Worm (Caenorhabditis elegans): Measurements from ENCODE around the gene nrps-1.

nrps-1 gene

ce11 chrIII:11534624-11535079 lies at the start of gene nrps-1:
nrps-1 (plus strand) TSS chrIII:11534674.
- TF ChIP-seq W03F9.2 (tag; optimal IDR thresholded peaks at IDR 0.05) (no peak), him-1 (tag; optimal IDR thresholded peaks at IDR 0.05) (no peak), dao-5 (tag; optimal IDR thresholded peaks at IDR 0.05) (no peak)

ce11 chrIII:11487245-11487644 lies 47.2 kb upstream of the nrps-1 start, which contains the start of gene popl-5:
popl-5 (minus strand) TSS chrIII:11487345.
- TF ChIP-seq W03F9.2 (tag; optimal IDR thresholded peaks at IDR 0.05): no peak
- no peak for TF ChIP-seq him-1 (tag; optimal IDR thresholded peaks at IDR 0.05)
- TF ChIP-seq dao-5 (tag; optimal IDR thresholded peaks at IDR 0.05): no peak

DNA sequence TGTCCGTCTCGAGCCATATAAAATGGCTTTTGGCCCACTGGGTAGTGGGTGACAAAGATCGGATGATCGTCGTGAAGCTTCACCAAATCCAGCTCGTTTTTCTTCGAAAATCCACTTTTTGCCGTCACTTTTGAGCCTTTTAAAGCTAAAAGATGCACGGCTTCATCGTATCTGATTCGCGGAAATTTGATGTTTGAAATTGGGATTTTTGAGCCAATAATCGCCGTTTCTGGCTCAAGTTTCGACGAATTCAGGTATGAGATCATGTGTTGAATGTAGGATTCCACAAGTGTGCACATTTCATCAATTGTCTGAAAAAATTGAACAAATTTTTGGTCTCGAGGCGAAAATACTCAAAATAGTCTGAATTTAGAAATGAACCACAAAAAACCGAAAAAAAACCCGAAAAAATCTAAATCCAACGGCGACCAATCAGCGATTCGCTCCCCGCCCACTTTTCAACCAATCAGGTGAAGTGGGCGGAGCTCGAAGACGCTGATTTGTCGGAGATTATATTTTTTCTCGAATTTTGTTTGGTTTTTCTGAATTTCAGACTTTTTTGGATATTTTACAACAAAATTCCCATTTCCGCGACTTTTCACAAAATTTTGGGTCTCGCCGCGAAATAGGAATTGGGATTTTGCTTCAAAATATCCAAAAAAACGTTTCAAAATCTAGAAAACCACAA lies 45.7 kb upstream of the nrps-1 start:
- TF ChIP-seq dao-5 (tag; optimal IDR thresholded peaks at IDR 0.05): no peak
- no peak for TF ChIP-seq W03F9.2 (tag; optimal IDR thresholded peaks at IDR 0.05)
- TF ChIP-seq him-1 (tag; optimal IDR thresholded peaks at IDR 0.05): no peak

DNA sequence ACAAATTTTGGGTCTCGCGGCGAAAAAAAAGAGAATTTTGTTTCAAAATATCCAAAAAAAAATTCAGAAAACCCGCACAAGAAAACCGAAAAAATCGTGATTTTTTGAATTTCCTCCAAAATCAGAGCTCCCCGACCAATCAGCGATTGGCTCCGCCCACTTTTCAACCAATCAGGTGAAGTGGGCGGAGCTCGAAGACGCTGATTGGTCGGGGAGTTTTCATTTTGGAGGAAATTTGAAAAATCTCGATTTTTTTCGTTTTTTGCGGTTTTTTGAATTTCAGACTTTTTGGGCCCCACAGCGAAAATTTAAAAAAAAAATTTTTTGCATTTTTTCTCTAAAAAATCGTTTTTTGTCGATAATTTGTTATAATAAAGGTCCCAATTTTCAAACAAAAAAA lies 44.9 kb upstream of the nrps-1 start:
- TF ChIP-seq dao-5 (tag; optimal IDR thresholded peaks at IDR 0.05): no peak
- no peak for TF ChIP-seq W03F9.2 (tag; optimal IDR thresholded peaks at IDR 0.05)
- TF ChIP-seq him-1 (tag; optimal IDR thresholded peaks at IDR 0.05): no peak

ce11 chrIII:11490221-11490620 lies 44.3 kb upstream of the nrps-1 start:
- TF ChIP-seq dao-5 (tag; optimal IDR thresholded peaks at IDR 0.05): no peak

DNA sequence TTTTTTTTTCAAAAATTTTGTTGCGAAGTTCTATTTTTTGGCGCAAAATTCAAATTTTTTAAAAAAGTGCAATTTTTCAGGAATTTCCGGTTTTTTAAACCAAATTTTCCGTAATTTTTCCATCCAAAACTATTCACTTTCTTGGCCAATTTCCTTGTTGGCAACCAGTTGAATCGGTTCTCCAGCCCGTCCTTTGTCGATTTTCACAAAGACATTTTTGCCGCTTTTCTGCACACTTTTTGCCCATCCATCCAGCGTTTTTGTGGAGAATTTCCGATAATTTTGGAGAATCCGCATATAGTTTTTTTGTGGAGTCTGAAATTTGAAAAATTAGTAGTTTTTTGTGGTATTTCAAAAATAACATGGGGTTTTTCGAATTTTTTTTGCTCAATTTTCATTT lies 42.0 kb upstream of the nrps-1 start:
- TF ChIP-seq W03F9.2 (tag; optimal IDR thresholded peaks at IDR 0.05): no peak
- no peak for TF ChIP-seq him-1 (tag; optimal IDR thresholded peaks at IDR 0.05)
- TF ChIP-seq dao-5 (tag; optimal IDR thresholded peaks at IDR 0.05): no peak

DNA sequence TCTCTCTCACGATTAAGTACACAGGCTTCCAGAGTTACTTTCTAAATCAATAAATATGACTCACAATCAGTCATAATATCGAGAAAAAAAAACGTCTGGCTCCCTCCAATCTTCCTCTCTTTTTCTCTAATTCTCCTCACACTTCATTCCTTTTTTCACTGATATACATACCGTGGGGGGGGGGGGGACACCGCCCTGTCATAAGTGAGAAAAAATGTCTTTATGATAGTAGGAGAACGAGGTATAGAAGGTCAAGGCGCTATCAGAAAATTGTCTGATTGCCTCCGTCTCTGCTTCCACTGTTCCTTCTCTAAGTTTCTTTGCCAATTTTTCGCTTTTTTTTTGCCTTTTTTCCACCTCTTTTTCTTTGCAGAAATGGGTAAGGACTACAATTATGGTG lies 38.0 kb upstream of the nrps-1 start, which contains the start of gene Y66D12A.24:
Y66D12A.24 (plus strand) TSS at position 370 of the 400 bp plus-strand sequence.
- no peak for TF ChIP-seq dao-5 (tag; optimal IDR thresholded peaks at IDR 0.05)
- TF ChIP-seq W03F9.2 (tag; optimal IDR thresholded peaks at IDR 0.05): no peak
- no peak for TF ChIP-seq him-1 (tag; optimal IDR thresholded peaks at IDR 0.05)

DNA sequence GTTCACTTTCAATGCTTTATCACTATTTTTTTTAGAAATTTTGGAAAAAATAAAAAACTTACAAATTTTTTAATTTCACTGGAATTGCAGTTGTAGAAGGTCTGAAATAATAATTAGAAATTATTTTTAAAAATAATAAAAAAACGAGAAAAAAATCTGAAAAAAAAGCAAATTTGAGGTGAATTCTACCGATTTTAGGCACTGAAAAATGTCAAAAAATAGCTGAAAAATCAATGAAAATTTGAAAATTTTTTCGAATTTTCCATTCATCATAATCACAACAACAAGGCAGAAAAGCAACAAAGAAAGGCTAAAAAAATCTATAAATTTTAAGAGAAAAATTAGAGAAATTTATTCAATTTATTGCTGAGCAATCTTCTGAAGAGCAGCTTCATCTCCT lies 33.8 kb upstream of the nrps-1 start, which contains the start of gene nars-2:
nars-2 (minus strand) TSS at position 101 of the 400 bp plus-strand sequence.
- TF ChIP-seq W03F9.2 (tag; optimal IDR thresholded peaks at IDR 0.05): no peak
- no peak for TF ChIP-seq dao-5 (tag; optimal IDR thresholded peaks at IDR 0.05)
- TF ChIP-seq him-1 (tag; optimal IDR thresholded peaks at IDR 0.05): no peak

DNA sequence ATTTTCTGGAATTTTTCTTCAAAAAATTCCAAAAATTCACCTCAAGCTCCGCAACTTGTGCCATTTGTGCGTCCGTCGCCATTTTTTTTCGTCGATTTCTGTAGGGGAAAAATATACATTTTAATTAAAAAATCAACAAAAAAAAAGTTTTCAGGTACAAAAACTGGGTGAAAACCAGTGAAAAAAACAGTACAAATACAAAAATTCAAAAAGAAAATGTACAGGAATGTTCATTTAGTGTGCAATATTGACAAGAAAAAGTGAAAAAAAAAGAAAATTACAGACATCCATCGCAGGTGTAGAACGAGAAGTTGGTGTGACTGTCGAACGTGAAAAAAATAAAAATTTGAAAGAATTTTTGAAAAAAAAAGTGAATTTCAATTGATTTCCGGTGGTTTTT lies 31.7 kb upstream of the nrps-1 start, which contains the start of gene tin-10:
tin-10 (minus strand) TSS at position 101 of the 400 bp plus-strand sequence.
- TF ChIP-seq dao-5 (tag; optimal IDR thresholded peaks at IDR 0.05) (no peak), him-1 (tag; optimal IDR thresholded peaks at IDR 0.05) (no peak), W03F9.2 (tag; optimal IDR thresholded peaks at IDR 0.05) (no peak)

- no peak for TF ChIP-seq dao-5 (tag; optimal IDR thresholded peaks at IDR 0.05)
- TF ChIP-seq W03F9.2 (tag; optimal IDR thresholded peaks at IDR 0.05): no peak
- TF ChIP-seq him-1 (tag; optimal IDR thresholded peaks at IDR 0.05): no peak
Observed at ce11 chrIII:11505213-11505612, 29.3 kb upstream of the nrps-1 start, which contains the start of the genes Y66D12A.21 and spe-6. Y66D12A.21 (minus strand) TSS chrIII:11505302. spe-6 (plus strand) TSS chrIII:11505488.

DNA sequence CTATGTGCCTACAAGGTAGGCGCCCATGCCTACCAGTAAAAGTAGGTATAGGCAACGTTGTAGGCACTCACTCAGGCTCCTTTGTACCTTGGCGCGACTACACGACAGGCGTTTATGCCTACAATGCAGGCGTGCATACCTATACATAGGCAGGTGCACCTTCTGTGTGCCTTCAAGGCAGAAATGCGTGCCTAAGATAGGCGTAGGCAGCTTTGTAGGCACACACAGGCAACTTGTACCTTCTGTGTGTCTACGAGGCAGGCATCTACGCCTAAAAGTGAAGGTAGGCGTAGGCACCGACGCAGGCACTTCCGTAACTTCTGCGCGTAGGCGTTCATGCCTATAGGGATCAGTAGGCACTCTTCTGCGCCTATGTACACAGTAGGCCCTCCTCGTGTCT lies 28.9 kb upstream of the nrps-1 start:
- TF ChIP-seq dao-5 (tag; optimal IDR thresholded peaks at IDR 0.05) (no peak), W03F9.2 (tag; optimal IDR thresholded peaks at IDR 0.05) (no peak), him-1 (tag; optimal IDR thresholded peaks at IDR 0.05) (no peak)

DNA sequence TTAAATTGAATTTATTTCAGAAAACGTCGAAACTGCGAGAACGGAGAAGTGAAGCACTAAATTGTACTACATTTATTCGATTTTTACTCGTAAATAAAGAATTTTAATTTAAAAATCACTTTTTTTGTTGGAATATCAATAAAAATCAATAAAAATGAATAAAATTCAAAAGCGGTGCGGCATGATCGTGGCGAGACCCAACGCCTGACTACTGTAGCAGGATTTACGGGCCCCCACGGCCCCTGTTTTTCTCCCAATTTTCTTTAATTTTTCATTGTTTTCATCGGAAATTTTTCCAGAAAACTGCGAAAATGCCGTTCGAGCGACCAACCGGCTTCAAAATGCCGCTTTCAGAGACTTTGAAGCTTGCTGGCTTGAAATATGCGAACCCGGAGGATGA lies 25.7 kb upstream of the nrps-1 start, which contains the start of gene Y66D12A.19:
Y66D12A.19 (plus strand) TSS at position 266 of the 400 bp plus-strand sequence.
- TF ChIP-seq dao-5 (tag; optimal IDR thresholded peaks at IDR 0.05) (no peak), him-1 (tag; optimal IDR thresholded peaks at IDR 0.05) (no peak), W03F9.2 (tag; optimal IDR thresholded peaks at IDR 0.05) (no peak)

- TF ChIP-seq him-1 (tag; optimal IDR thresholded peaks at IDR 0.05) (no peak), W03F9.2 (tag; optimal IDR thresholded peaks at IDR 0.05) (no peak), dao-5 (tag; optimal IDR thresholded peaks at IDR 0.05) (no peak)
Observed at ce11 chrIII:11510120-11510519, 24.4 kb upstream of the nrps-1 start.

DNA sequence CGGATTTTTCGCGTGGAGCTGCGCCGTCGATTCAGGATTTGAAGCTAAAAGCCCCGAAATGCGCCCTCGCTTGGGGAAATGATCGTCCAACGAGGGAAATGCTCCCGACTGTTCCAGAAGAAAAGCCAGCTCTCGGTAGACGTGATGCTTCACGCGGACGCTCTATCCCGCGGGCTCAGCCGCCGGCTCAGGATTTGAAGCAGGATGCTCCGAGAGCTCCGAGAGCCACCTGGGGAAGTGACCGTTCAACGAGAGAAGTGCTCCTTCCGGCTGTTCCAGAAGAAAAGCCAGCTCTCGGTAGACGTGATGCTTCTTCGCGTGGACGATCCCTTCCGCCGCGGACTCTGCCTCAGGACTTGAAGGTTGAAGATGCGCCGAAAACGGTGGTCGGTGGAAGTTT lies 23.6 kb upstream of the nrps-1 start:
- no peak for TF ChIP-seq W03F9.2 (tag; optimal IDR thresholded peaks at IDR 0.05)
- TF ChIP-seq him-1 (tag; optimal IDR thresholded peaks at IDR 0.05): no peak
- TF ChIP-seq dao-5 (tag; optimal IDR thresholded peaks at IDR 0.05): no peak
